Worm (Caenorhabditis elegans): Measurements from ENCODE around the gene svop-1.

DNA sequence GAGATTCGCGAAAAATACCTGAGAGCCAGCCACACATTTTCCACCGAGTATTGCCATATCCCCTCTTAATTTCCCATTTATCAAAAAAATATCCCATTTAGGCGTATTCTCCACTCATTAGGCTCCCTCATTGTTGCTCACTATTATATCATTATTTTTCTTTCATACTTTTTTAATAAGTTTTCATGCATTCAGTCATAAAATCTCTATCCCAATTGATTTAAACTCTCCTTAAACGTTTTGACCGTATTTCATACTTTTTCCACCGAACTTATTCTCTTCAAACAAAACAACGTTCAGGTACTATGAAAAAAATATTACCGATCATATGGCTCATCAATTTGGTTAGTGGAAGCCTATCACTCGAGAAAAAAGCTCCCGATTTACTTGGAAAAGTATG lies 4.6 kb upstream of the svop-1 start, which contains the start of gene lnkn-1:
- TF ChIP-seq nhr-6 (tag; optimal IDR thresholded peaks at IDR 0.05) (no peak), nhr-21 (tag; optimal IDR thresholded peaks at IDR 0.05) (no peak), mdl-1 (tag; optimal IDR thresholded peaks at IDR 0.05) (no peak)
